Worm (Caenorhabditis elegans) whole organism, late embryonic: ENCODE data around the gene fbxa-171.
"Not testable (repeated sequence)": the region's sequence is repeated elsewhere in the genome, so short reads cannot be mapped to it uniquely, and the experiment has no call there.

Source experiments
- C38D4.7 ChIP-seq: fragments of 200-800 bp; sonication (Bioruptor generic); optimal IDR thresholded peaks from 2 replicates; lab custom pipeline; 2018; ENCODE audit warnings: mild to moderate bottlenecking, missing genetic modification characterization, moderate library complexity, missing compliant biosample characterization
- F13H6.1 ChIP-seq: sonication (generic microtip); optimal IDR thresholded peaks from 2 replicates; lab custom pipeline; 2016; ENCODE audit warnings: missing genetic modification characterization, missing compliant biosample characterization
- K02D7.2 ChIP-seq: sonication (generic microtip); optimal IDR thresholded peaks from 2 replicates; lab custom pipeline; 2017; ENCODE audit warnings: mild to moderate bottlenecking, missing genetic modification characterization, missing compliant biosample characterization
- T23F11.4 ChIP-seq: fragments of 200-800 bp; sonication (Bioruptor generic); optimal IDR thresholded peaks from 2 replicates; lab custom pipeline; 2018; ENCODE audit warnings: mild to moderate bottlenecking, missing genetic modification characterization, missing compliant biosample characterization
- ahr-1 ChIP-seq: sonication (generic microtip); optimal IDR thresholded peaks from 2 replicates; lab custom pipeline; 2016; ENCODE audit warnings: missing genetic modification characterization, missing compliant biosample characterization
- ceh-18 ChIP-seq: sonication (generic microtip); optimal IDR thresholded peaks from 2 replicates; lab custom pipeline; 2016; ENCODE audit warnings: missing genetic modification characterization, missing compliant biosample characterization
- ceh-19 ChIP-seq: fragments of 200-800 bp; sonication (Bioruptor generic); optimal IDR thresholded peaks from 2 replicates; lab custom pipeline; 2018; ENCODE audit warnings: mild to moderate bottlenecking, missing genetic modification characterization, missing compliant biosample characterization
- ceh-2 ChIP-seq: sonication (generic microtip); optimal IDR thresholded peaks from 2 replicates; lab custom pipeline; 2016; ENCODE audit warnings: missing genotype, missing genetic modification characterization, missing compliant biosample characterization
- ceh-22 ChIP-seq: sonication (generic microtip); optimal IDR thresholded peaks from 2 replicates; lab custom pipeline; 2017; ENCODE audit warnings: missing biosample characterization, missing genetic modification characterization
- ceh-31 ChIP-seq: sonication (generic microtip); optimal IDR thresholded peaks from 2 replicates; lab custom pipeline; 2016; ENCODE audit warnings: missing genetic modification characterization, missing compliant biosample characterization
- ceh-34 ChIP-seq: sonication (generic microtip); optimal IDR thresholded peaks from 2 replicates; lab custom pipeline; 2016; ENCODE audit warnings: mild to moderate bottlenecking, missing genetic modification characterization, missing compliant biosample characterization
- ceh-48 ChIP-seq: sonication (generic microtip); optimal IDR thresholded peaks from 2 replicates; lab custom pipeline; 2016; ENCODE audit warnings: missing genetic modification characterization, inconsistent platforms, missing compliant biosample characterization
- ceh-6 ChIP-seq: fragments of 200-800 bp; sonication (Bioruptor generic); optimal IDR thresholded peaks from 2 replicates; lab custom pipeline; 2018; ENCODE audit warnings: mild to moderate bottlenecking, missing genetic modification characterization, missing compliant biosample characterization
- ceh-9 ChIP-seq: sonication (generic microtip); optimal IDR thresholded peaks from 2 replicates; lab custom pipeline; 2016; ENCODE audit warnings: mild to moderate bottlenecking, missing genetic modification characterization, inconsistent platforms, missing compliant biosample characterization
- dve-1 ChIP-seq: sonication (generic microtip); optimal IDR thresholded peaks from 2 replicates; lab custom pipeline; 2017; ENCODE audit warnings: antibody characterized with exemption, mild to moderate bottlenecking, missing genetic modification characterization, missing compliant biosample characterization
- elt-2 ChIP-seq: sonication (generic microtip); optimal IDR thresholded peaks from 2 replicates; lab custom pipeline; 2016; ENCODE audit warnings: missing genetic modification reagents, missing genetic modification characterization, missing compliant biosample characterization
- elt-4 ChIP-seq: sonication (generic microtip); optimal IDR thresholded peaks from 2 replicates; lab custom pipeline; 2016; ENCODE audit warnings: missing genetic modification characterization, missing compliant biosample characterization
- ets-4 ChIP-seq: sonication (generic microtip); optimal IDR thresholded peaks from 2 replicates; lab custom pipeline; 2016; ENCODE audit warnings: missing genetic modification characterization, missing compliant biosample characterization
- eyg-1 ChIP-seq: sonication (generic microtip); optimal IDR thresholded peaks from 2 replicates; lab custom pipeline; 2016; ENCODE audit warnings: missing genotype, missing genetic modification characterization, missing compliant biosample characterization
- fax-1 ChIP-seq: sonication (generic microtip); optimal IDR thresholded peaks from 2 replicates; lab custom pipeline; 2016; ENCODE audit warnings: missing genotype, missing genetic modification characterization, missing compliant biosample characterization
- fkh-10 ChIP-seq: fragments of 150-350 bp; optimal IDR thresholded peaks from 2 replicates; lab custom pipeline; 2014; ENCODE audit warnings: missing biosample characterization, missing genetic modification reagents, missing genetic modification characterization
- fkh-6 ChIP-seq: sonication (generic microtip); optimal IDR thresholded peaks from 2 replicates; lab custom pipeline; 2016; ENCODE audit warnings: missing genetic modification characterization, missing compliant biosample characterization
- hlh-13 ChIP-seq: fragments of 200-800 bp; sonication (Bioruptor generic); optimal IDR thresholded peaks from 2 replicates; lab custom pipeline; 2018; ENCODE audit warnings: mild to moderate bottlenecking, missing genetic modification characterization, missing compliant biosample characterization
- madf-2 ChIP-seq: sonication (generic microtip); optimal IDR thresholded peaks from 2 replicates; lab custom pipeline; 2017; ENCODE audit warnings: missing genetic modification characterization, missing compliant biosample characterization
- mec-3 ChIP-seq: sonication (generic microtip); optimal IDR thresholded peaks from 2 replicates; lab custom pipeline; 2016; ENCODE audit warnings: borderline replicate concordance, missing genetic modification characterization, missing compliant biosample characterization
- nfya-1 ChIP-seq: sonication (generic microtip); optimal IDR thresholded peaks from 2 replicates; lab custom pipeline; 2017; ENCODE audit warnings: missing genetic modification characterization, mild to moderate bottlenecking, missing compliant biosample characterization, antibody characterized with exemption, moderate library complexity
- nhr-232 ChIP-seq: sonication (generic microtip); optimal IDR thresholded peaks from 2 replicates; lab custom pipeline; 2016; ENCODE audit warnings: missing genetic modification characterization, missing compliant biosample characterization
- pax-1 ChIP-seq: fragments of 150-350 bp; optimal IDR thresholded peaks from 2 replicates; lab custom pipeline; 2014; ENCODE audit warnings: missing biosample characterization, missing genetic modification characterization
- pha-2 ChIP-seq: sonication (generic microtip); optimal IDR thresholded peaks from 2 replicates; lab custom pipeline; 2017; ENCODE audit warnings: mild to moderate bottlenecking, missing genetic modification characterization, missing compliant biosample characterization
- pha-4 ChIP-seq: fragments of 150-350 bp; optimal IDR thresholded peaks from 2 replicates; lab custom pipeline; 2018; ENCODE audit warnings: missing biosample characterization, missing genetic modification reagents, missing genetic modification characterization
- pqm-1 ChIP-seq: sonication (generic microtip); optimal IDR thresholded peaks from 2 replicates; lab custom pipeline; 2016; ENCODE audit warnings: missing genetic modification characterization, missing compliant biosample characterization
- pros-1 ChIP-seq: fragments of 150-350 bp; optimal IDR thresholded peaks from 2 replicates; lab custom pipeline; 2014; ENCODE audit warnings: missing biosample characterization, missing genetic modification reagents, missing genetic modification characterization
- rnt-1 ChIP-seq: sonication (generic microtip); optimal IDR thresholded peaks from 2 replicates; lab custom pipeline; 2016; ENCODE audit warnings: missing genetic modification characterization, missing compliant biosample characterization
- sox-2 ChIP-seq: fragments of 200-800 bp; sonication (Bioruptor generic); IDR thresholded peaks from 2 replicates; pipeline ENCODE4 v1.3.6; 2022; ENCODE audit warnings: missing genetic modification reagents, missing genetic modification characterization, missing compliant biosample characterization
- unc-42 ChIP-seq: sonication (generic microtip); optimal IDR thresholded peaks from 2 replicates; lab custom pipeline; 2016; ENCODE audit warnings: missing genotype, missing genetic modification characterization, missing compliant biosample characterization
- unc-86 ChIP-seq: sonication (generic microtip); optimal IDR thresholded peaks from 2 replicates; lab custom pipeline; 2016; ENCODE audit warnings: missing genetic modification characterization, missing compliant biosample characterization
- zip-5 ChIP-seq: sonication (generic microtip); optimal IDR thresholded peaks from 2 replicates; lab custom pipeline; 2016; ENCODE audit warnings: missing genetic modification characterization, missing compliant biosample characterization

The fbxa-171 gene

DNA sequence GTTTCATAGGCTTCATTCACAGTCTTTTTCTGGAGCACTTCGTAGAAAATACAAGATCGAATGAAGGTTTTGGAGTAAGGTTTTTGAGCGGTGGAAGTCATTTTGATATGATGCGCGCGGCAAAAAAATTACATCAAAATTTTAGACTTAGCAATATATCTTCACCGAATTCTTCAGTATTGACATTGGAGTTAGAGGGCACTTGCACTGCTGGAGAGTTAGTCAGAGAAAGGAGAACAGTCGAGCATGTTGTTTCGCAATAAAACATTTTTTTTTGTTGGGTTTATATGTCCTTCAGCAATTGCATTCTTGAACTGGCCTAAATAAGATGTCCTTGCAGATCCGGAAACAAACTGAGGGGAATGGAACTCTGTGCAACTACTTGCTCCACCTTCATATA lies at the start of gene fbxa-171:
TSS of gene fbxa-171 (minus strand) at position 101 of the 400 bp plus-strand sequence.
- TF ChIP-seq pqm-1 (tag; lab: Kevin White, UChicago) (no peak), hlh-13 (GFP tag; lab: Kevin White, UChicago) (no peak), ceh-48 (tag; lab: Kevin White, UChicago) (no peak), ceh-2 (tag; lab: Kevin White, UChicago) (no peak), ceh-31 (tag; lab: Kevin White, UChicago) (no peak), ceh-9 (no peak), elt-2 (tag; lab: Kevin White, UChicago) (no peak), pha-2 (tag; lab: Kevin White, UChicago) (no peak), eyg-1 (tag; lab: Kevin White, UChicago) (no peak), pros-1 (no peak), ahr-1 (tag; lab: Kevin White, UChicago) (no peak), fkh-10 (GFP tag; lab: Kevin White, UChicago) (no peak), ceh-22 (tag; lab: Kevin White, UChicago) (no peak), F13H6.1 (tag; lab: Kevin White, UChicago) (no peak), fax-1 (tag; lab: Kevin White, UChicago) (no peak), T23F11.4 (GFP tag; lab: Kevin White, UChicago) (no peak), zip-5 (tag; lab: Kevin White, UChicago) (no peak)

- no peak for TF ChIP-seq ets-4
- no peak for TF ChIP-seq fkh-6
These were observed 48.4 kb upstream of the fbxa-171 start, which contains the start of gene Y6G8.14 for ce11 chrV:17614251-17614650. Y6G8.14 (minus strand) TSS chrV:17614351.

DNA sequence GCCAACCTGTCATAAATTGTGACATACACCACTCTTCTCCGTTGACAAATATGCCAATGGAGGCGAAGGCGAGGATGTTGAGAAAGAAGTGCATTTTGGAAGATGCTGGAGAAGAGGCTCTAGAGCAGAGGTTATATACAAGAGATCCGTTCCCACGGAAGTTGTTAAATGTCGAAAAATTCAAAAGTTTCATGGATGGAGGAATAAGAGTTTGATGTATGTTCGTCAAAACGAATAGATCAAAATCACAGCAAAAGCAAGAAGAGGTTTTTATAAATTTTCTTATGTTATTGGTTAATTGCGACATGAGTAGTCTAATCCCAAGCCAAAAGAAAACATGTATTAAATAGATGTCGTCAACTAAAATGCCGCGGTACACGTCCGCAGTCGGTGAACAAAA lies 44.7 kb upstream of the fbxa-171 start, which contains the start of gene Y6G8.15:
TSS of gene Y6G8.15 (minus strand) at position 101 of the 400 bp plus-strand sequence.
- TF ChIP-seq ceh-2 (tag; lab: Kevin White, UChicago); rnt-1; elt-4 (tag; lab: Kevin White, UChicago): not testable (repeated sequence)

DNA sequence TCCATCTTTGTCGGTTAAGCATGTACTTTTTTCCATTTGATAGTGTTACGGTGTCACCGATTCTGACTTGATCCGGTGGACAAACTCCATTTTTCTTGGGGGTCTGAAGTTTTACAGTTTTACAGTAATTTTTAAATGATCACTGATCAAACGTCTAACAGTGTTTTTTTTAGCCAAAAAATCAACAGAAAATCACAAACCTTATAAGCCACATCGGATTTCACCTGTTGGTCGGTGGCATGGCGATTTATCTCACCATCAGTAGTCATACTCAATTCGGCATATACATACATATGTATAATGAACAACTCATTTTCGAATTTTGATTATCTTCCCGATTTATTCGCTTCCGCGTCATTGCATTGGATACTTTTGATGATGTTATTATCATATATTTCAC lies 42.0 kb upstream of the fbxa-171 start, which contains the start of gene srz-91:
TSS of gene srz-91 (plus strand) at position 301 of the 400 bp plus-strand sequence.
- TF ChIP-seq mec-3 (tag; lab: Kevin White, UChicago): no peak
- no peak for TF ChIP-seq ceh-34
- no peak for TF ChIP-seq unc-86
- TF ChIP-seq madf-2: no peak
- TF ChIP-seq fkh-6: no peak
- no peak for TF ChIP-seq pax-1

DNA sequence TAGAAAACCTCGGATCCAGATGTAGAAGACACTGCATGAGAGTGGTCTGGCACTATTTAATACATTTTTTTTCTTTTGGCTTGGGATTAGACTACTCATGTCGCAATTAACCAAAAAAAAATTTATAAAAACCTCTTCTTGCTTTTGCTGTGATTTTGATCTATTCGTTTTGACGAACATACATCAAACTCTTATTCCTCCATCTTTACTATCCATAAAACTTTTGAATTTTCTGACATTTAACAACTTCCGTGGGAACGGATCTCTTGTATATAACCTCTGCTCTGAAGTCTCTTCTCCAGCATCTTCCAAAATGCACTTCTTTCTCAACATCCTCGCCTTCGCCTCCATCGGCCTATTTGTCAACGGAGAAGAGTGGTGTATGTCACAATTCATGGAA lies 40.2 kb upstream of the fbxa-171 start, which contains the start of gene Y6G8.16:
TSS of gene Y6G8.16 (plus strand) at position 301 of the 400 bp plus-strand sequence.
- not testable (repeated sequence) for TF ChIP-seq pha-4; nhr-232 (tag; lab: Kevin White, UChicago); ceh-48 (tag; lab: Kevin White, UChicago)

ce11 chrV:17601520-17601919 lies 35.7 kb upstream of the fbxa-171 start, which contains the start of gene ztf-25:
ztf-25 (plus strand) TSS chrV:17601820.
- TF ChIP-seq sox-2 (GFP tag; lab: Robert Waterston, UW) (no peak), nfya-1 (tag; lab: Kevin White, UChicago) (no peak), dve-1 (tag; lab: Kevin White, UChicago) (no peak), K02D7.2 (tag; lab: Kevin White, UChicago) (no peak), pqm-1 (tag; lab: Kevin White, UChicago) (no peak), unc-42 (tag; lab: Kevin White, UChicago) (no peak), ceh-19 (GFP tag; lab: Kevin White, UChicago) (no peak), mec-3 (tag; lab: Kevin White, UChicago) (no peak), ceh-18 (tag; lab: Kevin White, UChicago) (no peak), pha-4 (no peak), ceh-6 (GFP tag; lab: Kevin White, UChicago) (no peak), fkh-6 (no peak), C38D4.7 (GFP tag; lab: Kevin White, UChicago) (no peak), pha-2 (tag; lab: Kevin White, UChicago) (no peak), fax-1 (tag; lab: Kevin White, UChicago) (no peak)
- TF ChIP-seq, all 69 proteins: peak for 0
